Worm (Caenorhabditis elegans) whole organism, L2 larva: ENCODE data around the gene ccm-3.

Experiments used
- C34F6.9 ChIP-seq: fragments of 150-350 bp; optimal IDR thresholded peaks from 2 replicates; lab custom pipeline; 2014; ENCODE audit warnings: missing biosample characterization, missing genetic modification characterization
- F13H6.1 ChIP-seq: sonication (generic microtip); optimal IDR thresholded peaks from 2 replicates; lab custom pipeline; 2016; ENCODE audit warnings: missing genetic modification characterization, missing compliant biosample characterization
- R02D3.7 ChIP-seq: fragments of 150-350 bp; optimal IDR thresholded peaks from 2 replicates; lab custom pipeline; 2014; ENCODE audit warnings: missing biosample characterization, missing genetic modification characterization
- Y55F3AM.14 ChIP-seq: fragments of 200-800 bp; sonication (Bioruptor generic); optimal IDR thresholded peaks from 2 replicates; lab custom pipeline; 2018; ENCODE audit warnings: mild to moderate bottlenecking, missing genetic modification characterization, missing compliant biosample characterization
- alr-1 ChIP-seq: fragments of 150-350 bp; optimal IDR thresholded peaks from 2 replicates; lab custom pipeline; 2014; ENCODE audit warnings: missing biosample characterization, missing genetic modification characterization
- ama-1 ChIP-seq: fragments of 150-350 bp; optimal IDR thresholded peaks from 2 replicates; lab custom pipeline; 2018; ENCODE audit warnings: inconsistent platforms
- blmp-1 ChIP-seq: sonication (generic microtip); optimal IDR thresholded peaks from 2 replicates; lab custom pipeline; 2017; ENCODE audit warnings: missing genetic modification characterization, mild to moderate bottlenecking, missing compliant biosample characterization, antibody characterized with exemption, moderate library complexity; ENCODE audit not compliant: insufficient read depth
- ceh-82 ChIP-seq: fragments of 150-350 bp; optimal IDR thresholded peaks from 2 replicates; lab custom pipeline; 2014; ENCODE audit warnings: missing biosample characterization, missing genetic modification characterization
- elt-3 ChIP-seq: sonication (generic microtip); optimal IDR thresholded peaks from 2 replicates; lab custom pipeline; 2017; ENCODE audit warnings: missing biosample characterization, missing genetic modification characterization
- gmeb-1 ChIP-seq: fragments of 150-350 bp; optimal IDR thresholded peaks from 2 replicates; lab custom pipeline; 2014; ENCODE audit warnings: missing biosample characterization, missing genetic modification characterization
- lin-13 ChIP-seq: fragments of 150-350 bp; optimal IDR thresholded peaks from 2 replicates; lab custom pipeline; 2014; ENCODE audit warnings: missing biosample characterization, missing genetic modification reagents, missing genetic modification characterization
- lin-39 ChIP-seq: fragments of 150-350 bp; optimal IDR thresholded peaks from 2 replicates; lab custom pipeline; 2014; ENCODE audit warnings: missing biosample characterization, missing genetic modification reagents, missing genetic modification characterization
- lsy-2 ChIP-seq, 2 experiments: fragments of 150-350 bp in 1 of 2; sonication (generic microtip) in 1 of 2; optimal IDR thresholded peaks; 2 replicates each; lab custom pipeline; 2014 to 2017; ENCODE audit warnings: missing biosample characterization in 2 of 2, missing genetic modification characterization in 2 of 2
- mab-5 ChIP-seq: fragments of 150-350 bp; optimal IDR thresholded peaks from 2 replicates; lab custom pipeline; 2014; ENCODE audit warnings: missing biosample characterization, missing genetic modification characterization
- mbf-1 ChIP-seq: sonication (generic microtip); optimal IDR thresholded peaks from 2 replicates; lab custom pipeline; 2017; ENCODE audit warnings: missing biosample characterization, missing genetic modification characterization
- mdl-1 ChIP-seq, 2 experiments: fragments of 150-350 bp in 1 of 2; sonication (generic microtip) in 1 of 2; optimal IDR thresholded peaks; 2 replicates each; lab custom pipeline; 2017; ENCODE audit warnings: missing biosample characterization in 2 of 2, missing genetic modification characterization in 2 of 2
- nhr-10 ChIP-seq: sonication (generic microtip); optimal IDR thresholded peaks from 2 replicates; lab custom pipeline; 2017; ENCODE audit warnings: missing biosample characterization, missing genetic modification characterization
- nhr-21 ChIP-seq: fragments of 150-350 bp; optimal IDR thresholded peaks from 2 replicates; lab custom pipeline; 2014; ENCODE audit warnings: missing biosample characterization, missing genetic modification characterization
- nhr-23 ChIP-seq: fragments of 150-350 bp; optimal IDR thresholded peaks from 2 replicates; lab custom pipeline; 2014; ENCODE audit warnings: missing biosample characterization, missing genetic modification reagents, missing genetic modification characterization
- nhr-237 ChIP-seq: fragments of 150-350 bp; optimal IDR thresholded peaks from 2 replicates; lab custom pipeline; 2014; ENCODE audit warnings: missing biosample characterization, missing genetic modification characterization
- nhr-25 ChIP-seq: fragments of 150-350 bp; sonication (generic microtip); optimal IDR thresholded peaks from 3 replicates; lab custom pipeline; 2014; ENCODE audit warnings: missing biosample characterization, missing genetic modification characterization
- nhr-6 ChIP-seq: fragments of 150-350 bp; optimal IDR thresholded peaks from 2 replicates; lab custom pipeline; 2014; ENCODE audit warnings: missing biosample characterization, missing genetic modification characterization
- nhr-77 ChIP-seq: fragments of 150-350 bp; optimal IDR thresholded peaks from 2 replicates; lab custom pipeline; 2014; ENCODE audit warnings: missing biosample characterization, missing genetic modification characterization
- peb-1 ChIP-seq: fragments of 150-350 bp; optimal IDR thresholded peaks from 2 replicates; lab custom pipeline; 2014; ENCODE audit warnings: missing biosample characterization, missing genetic modification characterization
- sem-4 ChIP-seq: fragments of 150-350 bp; optimal IDR thresholded peaks from 2 replicates; lab custom pipeline; 2014; ENCODE audit warnings: missing biosample characterization, missing genetic modification reagents, missing genetic modification characterization
- sma-3 ChIP-seq: sonication (generic microtip); optimal IDR thresholded peaks from 2 replicates; lab custom pipeline; 2016; ENCODE audit warnings: missing genetic modification reagents, missing genetic modification characterization, missing compliant biosample characterization
- snpc-4 ChIP-seq: fragments of 150-350 bp; optimal IDR thresholded peaks from 2 replicates; lab custom pipeline; 2014; ENCODE audit warnings: missing biosample characterization, missing genetic modification characterization
- unc-55 ChIP-seq: fragments of 150-350 bp; sonication (generic microtip); optimal IDR thresholded peaks from 3 replicates; lab custom pipeline; 2014; ENCODE audit warnings: missing biosample characterization, missing genetic modification reagents, missing genetic modification characterization
- unc-62 ChIP-seq: fragments of 150-350 bp; optimal IDR thresholded peaks from 2 replicates; lab custom pipeline; 2014; ENCODE audit warnings: missing biosample characterization, missing genetic modification reagents, missing genetic modification characterization
- ztf-1 ChIP-seq: fragments of 200-800 bp; sonication (Bioruptor generic); conservative IDR thresholded peaks from 2 replicates; pipeline ENCODE4 v1.3.6; 2022; ENCODE audit warnings: missing genetic modification characterization, missing compliant biosample characterization
- ztf-11 ChIP-seq: sonication (generic microtip); optimal IDR thresholded peaks from 2 replicates; lab custom pipeline; 2017; ENCODE audit warnings: missing biosample characterization, missing genetic modification characterization
- ztf-4 ChIP-seq: fragments of 150-350 bp; optimal IDR thresholded peaks from 2 replicates; lab custom pipeline; 2014; ENCODE audit warnings: missing biosample characterization, missing genetic modification characterization

Gene ccm-3

DNA sequence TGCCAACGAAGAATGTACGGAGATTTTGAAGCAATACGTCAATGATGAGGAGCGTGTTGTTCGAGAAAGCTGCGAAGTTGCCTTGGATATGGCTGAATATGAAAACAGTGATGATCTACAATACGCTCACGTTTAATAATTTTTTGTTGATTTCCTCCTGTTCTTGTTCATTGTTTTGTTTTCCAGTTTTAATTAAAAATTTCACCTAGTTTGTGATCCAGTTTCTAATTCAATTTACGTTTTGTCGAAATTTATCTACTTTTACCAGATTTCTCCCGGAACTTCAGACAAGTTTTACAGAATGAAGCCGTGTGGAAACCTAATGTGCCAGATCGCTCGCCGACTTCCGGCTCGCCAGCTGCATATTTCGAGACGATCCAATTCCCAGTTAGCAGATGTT is 26.2 kb downstream of the ccm-3 start, which contains the start of gene dap-3:
Gene dap-3, plus strand, starts transcription at position 301 of the 400 bp plus-strand sequence.
- no peak for TF ChIP-seq nhr-21 (tag; lab: Kevin White, UChicago)
- TF ChIP-seq mdl-1 (tag; optimal IDR thresholded peaks at IDR 0.05; lab: Kevin White, UChicago) = no peak
- TF ChIP-seq sma-3 (GFP tag; lab: Kevin White, UChicago) = no peak
- TF ChIP-seq unc-62 (GFP tag; lab: Kevin White, UChicago) = no peak
- no peak for TF ChIP-seq Y55F3AM.14 (GFP tag; lab: Kevin White, UChicago)
- no peak for TF ChIP-seq snpc-4 (tag; lab: Kevin White, UChicago)
- no peak for TF ChIP-seq sem-4 (tag; lab: Kevin White, UChicago)
- TF ChIP-seq C34F6.9 (tag; lab: Kevin White, UChicago) = no peak
- no peak for TF ChIP-seq lin-13 (GFP tag; lab: Kevin White, UChicago)
- TF ChIP-seq nhr-237 = no peak
- no peak for TF ChIP-seq nhr-23 (tag; lab: Kevin White, UChicago)
- TF ChIP-seq ztf-4 (tag; lab: Kevin White, UChicago) = no peak
- TF ChIP-seq nhr-6 (tag; lab: Kevin White, UChicago) = no peak
- no peak for TF ChIP-seq nhr-77 (tag; lab: Kevin White, UChicago)
- TF ChIP-seq ztf-11 (tag; lab: Kevin White, UChicago) = no peak
- no peak for TF ChIP-seq lsy-2 (tag; optimal IDR thresholded peaks at IDR 0.05; lab: Kevin White, UChicago)
- no peak for TF ChIP-seq ztf-1 (GFP tag; lab: Robert Waterston, UW)

DNA sequence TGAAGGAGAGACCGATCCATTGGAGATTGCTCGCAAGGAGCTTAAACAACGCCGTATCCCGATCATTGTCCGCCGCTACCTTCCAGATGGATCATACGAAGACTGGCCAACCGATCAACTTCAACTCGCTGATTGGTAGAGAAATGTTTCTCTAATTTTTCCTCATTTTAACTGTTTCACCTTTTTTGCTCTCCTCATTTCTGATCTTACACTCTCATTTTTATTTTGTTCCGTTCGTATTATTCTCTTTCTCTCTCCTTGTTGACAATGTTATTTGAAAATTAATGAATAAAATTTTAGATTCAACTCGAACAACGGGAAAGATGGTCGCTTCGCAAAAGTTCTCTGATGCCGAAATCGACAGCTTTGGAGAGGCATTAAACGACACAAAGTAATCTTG is 27.4 kb downstream of the ccm-3 start, which contains the start of gene dohh-1:
Gene dohh-1, plus strand, starts transcription at position 301 of the 400 bp plus-strand sequence.
- no peak for TF ChIP-seq nhr-23 (tag; lab: Kevin White, UChicago)
- TF ChIP-seq nhr-25 (tag; lab: Kevin White, UChicago) = no peak
- TF ChIP-seq mdl-1 (tag; optimal IDR thresholded peaks at IDR 0.05; lab: Kevin White, UChicago) = no peak
- no peak for TF ChIP-seq F13H6.1 (tag; lab: Kevin White, UChicago)
- TF ChIP-seq Y55F3AM.14 (GFP tag; lab: Kevin White, UChicago) = no peak
- no peak for TF ChIP-seq gmeb-1 (tag; lab: Kevin White, UChicago)
- no peak for TF ChIP-seq ztf-4 (tag; lab: Kevin White, UChicago)

DNA sequence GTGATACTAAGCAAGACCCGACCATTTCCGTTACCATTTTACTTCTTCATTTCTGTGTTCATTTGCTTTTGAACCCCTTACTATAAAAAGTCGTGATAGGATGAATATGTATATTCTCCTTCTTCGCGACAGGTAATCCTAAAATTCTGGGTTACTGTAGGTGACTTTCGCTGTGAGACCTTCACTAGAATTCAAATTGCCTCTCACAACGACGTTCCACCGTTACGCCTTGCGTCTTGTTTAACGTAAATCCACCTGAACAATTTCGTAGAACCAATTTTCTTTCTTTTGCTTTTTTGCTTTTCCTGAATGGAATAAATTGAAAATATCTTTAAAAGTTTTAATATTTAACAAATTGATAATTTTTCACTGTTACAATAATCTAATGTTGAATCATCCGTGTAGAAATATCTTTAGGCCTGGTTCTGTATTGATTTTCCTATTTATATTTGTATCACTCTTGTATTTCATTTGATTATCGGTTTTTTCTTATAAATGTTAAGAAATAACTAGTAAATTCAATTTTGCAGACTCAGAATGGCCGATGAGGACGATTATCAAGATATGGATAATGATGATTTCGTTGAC is 28.1 kb downstream of the ccm-3 start, which contains the start of gene rpb-6:
Gene rpb-6, plus strand, starts transcription at position 538 of the 588 bp plus-strand sequence.
- TF ChIP-seq lsy-2 (tag; optimal IDR thresholded peaks at IDR 0.05; lab: Kevin White, UChicago) = peak in 1 of 2 experiments; percentile 59
- no peak for TF ChIP-seq blmp-1
- TF ChIP-seq unc-55 (GFP tag; lab: Kevin White, UChicago) = peak; percentile 56
- peak; percentile 78 for TF ChIP-seq gmeb-1 (tag; lab: Kevin White, UChicago)

ce11 chrII:10574177-10574576 is 32.9 kb downstream of the ccm-3 start:
- no peak for TF ChIP-seq ama-1 (lab: Kevin White, UChicago)
- TF ChIP-seq gmeb-1 (tag; lab: Kevin White, UChicago) = no peak
- TF ChIP-seq unc-62 (GFP tag; lab: Kevin White, UChicago) = no peak
- no peak for TF ChIP-seq mbf-1 (tag; lab: Kevin White, UChicago)
- no peak for TF ChIP-seq alr-1 (tag; lab: Kevin White, UChicago)
- TF ChIP-seq nhr-10 = no peak
- no peak for TF ChIP-seq elt-3 (tag; lab: Kevin White, UChicago)
- TF ChIP-seq nhr-23 (tag; lab: Kevin White, UChicago) = no peak
- no peak for TF ChIP-seq mab-5 (tag; lab: Kevin White, UChicago)
- no peak for TF ChIP-seq sem-4 (tag; lab: Kevin White, UChicago)
- TF ChIP-seq lin-39 (tag; lab: Kevin White, UChicago) = no peak
- no peak for TF ChIP-seq ceh-82
- no peak for TF ChIP-seq peb-1
- TF ChIP-seq, all 48 proteins: peak for 0

ce11 chrII:10571967-10572366 is 35.1 kb downstream of the ccm-3 start, which contains the start of gene C06A1.3:
Gene C06A1.3 (plus strand): TSS chrII:10572267.
- TF ChIP-seq lin-39 (tag; lab: Kevin White, UChicago) (no peak), R02D3.7 (tag; lab: Kevin White, UChicago) (no peak), nhr-6 (tag; lab: Kevin White, UChicago) (no peak)
